Worm (Caenorhabditis elegans): Measurements from ENCODE around the gene mek-1.

Gene mek-1

DNA sequence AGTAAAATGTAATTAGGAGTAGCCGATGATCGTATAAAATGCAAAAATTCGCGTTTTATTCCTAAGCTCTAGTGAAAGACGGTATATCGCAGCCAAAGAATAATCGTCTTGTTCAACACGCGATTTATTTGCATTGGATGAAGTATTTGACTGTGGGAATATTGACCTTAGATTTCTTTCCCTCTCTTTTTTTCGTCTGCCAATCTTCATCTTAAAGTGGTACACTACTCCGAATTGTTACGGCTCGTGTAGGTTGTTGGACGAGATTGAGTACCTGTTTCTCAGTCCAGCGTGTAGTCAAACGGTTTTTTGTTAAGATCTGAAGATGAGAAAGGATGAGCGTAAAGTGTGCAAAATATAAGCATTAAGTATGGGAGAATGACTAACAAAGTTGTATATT, 27.5 kb downstream of the mek-1 start, which contains the start of gene lgc-11:
lgc-11 (minus strand) TSS at position 101 of the 400 bp plus-strand sequence.
- TF ChIP-seq sem-2 (GFP tag; optimal IDR thresholded peaks at IDR 0.05) (no peak), lsy-2 (tag; optimal IDR thresholded peaks at IDR 0.05) (no peak), mep-1 (tag; optimal IDR thresholded peaks at IDR 0.05) (no peak), ham-2 (GFP tag; optimal IDR thresholded peaks at IDR 0.05) (no peak), nhr-237 (tag; optimal IDR thresholded peaks at IDR 0.05) (no peak), nhr-76 (tag; optimal IDR thresholded peaks at IDR 0.05) (no peak), tbx-8 (GFP tag; optimal IDR thresholded peaks at IDR 0.05) (no peak), mab-5 (tag; optimal IDR thresholded peaks at IDR 0.05) (no peak), lin-13 (tag; optimal IDR thresholded peaks at IDR 0.05) (no peak), blmp-1 (tag; optimal IDR thresholded peaks at IDR 0.05) (no peak), nhr-2 (tag; optimal IDR thresholded peaks at IDR 0.05) (no peak), sptf-1 (tag; optimal IDR thresholded peaks at IDR 0.05) (no peak), hlh-1 (tag; optimal IDR thresholded peaks at IDR 0.05) (no peak), cnd-1 (tag; optimal IDR thresholded peaks at IDR 0.05) (no peak), ceh-39 (tag; optimal IDR thresholded peaks at IDR 0.05) (no peak), mls-2 (tag; optimal IDR thresholded peaks at IDR 0.05) (no peak), elt-3 (tag; optimal IDR thresholded peaks at IDR 0.05) (no peak), flh-1 (GFP tag; optimal IDR thresholded peaks at IDR 0.05) (no peak), pha-4 (tag; optimal IDR thresholded peaks at IDR 0.05) (no peak)

DNA sequence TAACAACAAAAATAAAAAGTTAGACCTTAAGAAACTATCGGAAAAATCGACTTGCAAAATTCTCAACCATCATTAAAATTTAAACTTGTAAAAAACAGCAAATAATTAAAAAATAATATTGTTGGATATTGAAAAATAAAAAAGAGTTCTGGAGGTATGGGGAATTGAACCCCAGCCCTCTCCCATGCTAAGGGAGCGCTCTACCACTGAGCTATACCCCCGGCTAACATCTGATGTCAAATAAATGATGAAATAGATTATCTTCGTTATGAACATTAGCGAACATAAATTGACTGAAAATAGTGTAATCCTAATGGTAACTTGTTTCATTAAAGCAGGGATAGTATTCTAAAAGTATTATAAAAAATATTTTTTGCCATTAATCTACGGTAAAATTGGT, 28.1 kb downstream of the mek-1 start:
- TF ChIP-seq pha-4 (tag; optimal IDR thresholded peaks at IDR 0.05) = no peak
- no peak for TF ChIP-seq nhr-2 (tag; optimal IDR thresholded peaks at IDR 0.05)
- TF ChIP-seq cnd-1 (tag; optimal IDR thresholded peaks at IDR 0.05) = no peak
- TF ChIP-seq nhr-12 (tag; optimal IDR thresholded peaks at IDR 0.05) = no peak
- no peak for TF ChIP-seq unc-39 (tag; optimal IDR thresholded peaks at IDR 0.05)
- TF ChIP-seq lsy-2 (tag; optimal IDR thresholded peaks at IDR 0.05) = no peak
- TF ChIP-seq lin-32 (GFP tag; optimal IDR thresholded peaks at IDR 0.05) = no peak
- TF ChIP-seq nhr-237 (tag; optimal IDR thresholded peaks at IDR 0.05) = no peak
- no peak for TF ChIP-seq bed-3 (GFP tag; optimal IDR thresholded peaks at IDR 0.05)
- TF ChIP-seq zip-8 (tag; optimal IDR thresholded peaks at IDR 0.05) = no peak
- no peak for TF ChIP-seq unc-120 (tag; optimal IDR thresholded peaks at IDR 0.05; ENCODE audit: poor library complexity, severe bottlenecking)
- TF ChIP-seq blmp-1 (tag; optimal IDR thresholded peaks at IDR 0.05) = no peak
- no peak for TF ChIP-seq ces-1 (GFP tag; optimal IDR thresholded peaks at IDR 0.05)
- no peak for TF ChIP-seq M03D4.4 (tag; optimal IDR thresholded peaks at IDR 0.05)

DNA sequence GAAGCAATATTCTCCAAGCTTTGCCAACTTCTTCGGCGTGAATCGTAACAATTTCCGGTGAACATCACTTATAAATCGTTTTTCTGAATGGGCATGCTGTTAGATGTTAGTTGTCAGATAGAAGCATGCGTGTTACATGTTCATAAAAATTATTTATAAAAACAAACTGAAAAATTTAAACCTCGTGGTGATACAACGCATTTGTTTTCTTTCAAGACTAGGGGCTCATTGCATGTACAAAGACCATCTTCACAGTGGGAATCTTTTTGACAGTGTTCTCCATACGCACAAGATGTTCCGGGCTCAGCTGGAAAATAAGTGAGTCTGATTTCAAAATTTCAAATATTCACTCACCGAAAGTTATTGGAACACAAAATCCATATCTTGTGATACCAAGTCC, 33.7 kb downstream of the mek-1 start:
- no peak for TF ChIP-seq pha-4 (tag; optimal IDR thresholded peaks at IDR 0.05)
- no peak for TF ChIP-seq elt-3 (tag; optimal IDR thresholded peaks at IDR 0.05)
- no peak for TF ChIP-seq nhr-12 (tag; optimal IDR thresholded peaks at IDR 0.05)
- TF ChIP-seq mls-2 (tag; optimal IDR thresholded peaks at IDR 0.05) = no peak
- no peak for TF ChIP-seq elt-1 (tag; optimal IDR thresholded peaks at IDR 0.05; ENCODE audit: borderline replicate concordance, insufficient read depth)
- TF ChIP-seq mep-1 (tag; optimal IDR thresholded peaks at IDR 0.05) = no peak
- no peak for TF ChIP-seq flh-1 (GFP tag; optimal IDR thresholded peaks at IDR 0.05)
- no peak for TF ChIP-seq bed-3 (GFP tag; optimal IDR thresholded peaks at IDR 0.05)
- no peak for TF ChIP-seq zip-8 (tag; optimal IDR thresholded peaks at IDR 0.05)
- TF ChIP-seq nhr-237 (tag; optimal IDR thresholded peaks at IDR 0.05) = no peak
- no peak for TF ChIP-seq nhr-28 (tag; optimal IDR thresholded peaks at IDR 0.05)
- no peak for TF ChIP-seq ceh-39 (tag; optimal IDR thresholded peaks at IDR 0.05)
- TF ChIP-seq nhr-2 (tag; optimal IDR thresholded peaks at IDR 0.05) = no peak
- no peak for TF ChIP-seq ham-2 (GFP tag; optimal IDR thresholded peaks at IDR 0.05)

DNA sequence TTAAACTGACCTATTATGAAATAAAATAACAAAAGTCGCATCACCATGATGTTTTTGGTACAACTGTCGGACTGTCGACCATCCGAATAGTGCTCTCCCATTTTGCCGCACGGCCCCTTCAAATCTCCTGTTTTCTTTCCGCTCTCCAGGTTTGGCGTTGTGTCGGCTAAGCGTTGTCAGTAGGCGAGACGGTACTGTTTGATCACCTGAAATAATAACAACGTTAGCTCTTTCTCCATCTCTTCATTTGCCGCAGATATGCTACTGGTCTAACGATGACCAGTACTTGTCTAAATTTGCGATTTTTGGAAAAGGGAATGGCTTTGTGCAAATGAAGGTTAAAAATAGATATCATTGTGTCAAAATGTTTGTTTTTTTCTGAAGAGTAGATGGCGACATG, 40.5 kb downstream of the mek-1 start, which contains the start of gene chts-1:
chts-1 (minus strand) TSS at position 101 of the 400 bp plus-strand sequence.
- TF ChIP-seq snpc-4 (tag; optimal IDR thresholded peaks at IDR 0.05) = no peak
- TF ChIP-seq mep-1 (tag; optimal IDR thresholded peaks at IDR 0.05) = no peak
- no peak for TF ChIP-seq ceh-39 (tag; optimal IDR thresholded peaks at IDR 0.05)
- no peak for TF ChIP-seq sptf-1 (tag; optimal IDR thresholded peaks at IDR 0.05)
- TF ChIP-seq nhr-76 (tag; optimal IDR thresholded peaks at IDR 0.05) = no peak
- TF ChIP-seq sem-2 (GFP tag; optimal IDR thresholded peaks at IDR 0.05) = no peak
- no peak for TF ChIP-seq M03D4.4 (tag; optimal IDR thresholded peaks at IDR 0.05)

- no peak for TF ChIP-seq nhr-76 (tag; optimal IDR thresholded peaks at IDR 0.05)
- TF ChIP-seq nhr-2 (tag; optimal IDR thresholded peaks at IDR 0.05) = no peak
- TF ChIP-seq sptf-1 (tag; optimal IDR thresholded peaks at IDR 0.05) = no peak
- no peak for TF ChIP-seq cnd-1 (tag; optimal IDR thresholded peaks at IDR 0.05)
- TF ChIP-seq hlh-1 (tag; optimal IDR thresholded peaks at IDR 0.05) = peak; percentile 88
- TF ChIP-seq nhr-12 (tag; optimal IDR thresholded peaks at IDR 0.05) = no peak
- no peak for TF ChIP-seq pha-4 (tag; optimal IDR thresholded peaks at IDR 0.05)
Measured at ce11 chrX:7522595-7522994, 43.5 kb downstream of the mek-1 start.

Data from whole organism, mixed stage, embryonic.